Worm (Caenorhabditis elegans) whole organism, midembryonic: Measurements from ENCODE around the gene txbp-3.

Experiments
- T22C8.4 ChIP-seq: fragments of 200-800 bp; sonication (Bioruptor generic); IDR thresholded peaks from 2 replicates; pipeline ENCODE4 v1.3.6; 2022; ENCODE audit warnings: missing genetic modification characterization, missing compliant biosample characterization
- cog-1 ChIP-seq: sonication (generic microtip); optimal IDR thresholded peaks from 2 replicates; lab custom pipeline; 2016; ENCODE audit warnings: missing genetic modification characterization, missing compliant biosample characterization
- flt-1 ChIP-seq: fragments of 200-800 bp; sonication (Bioruptor generic); IDR thresholded peaks from 2 replicates; pipeline ENCODE4 v1.3.6; 2022; ENCODE audit warnings: missing genetic modification characterization, missing compliant biosample characterization
- klf-2 ChIP-seq: fragments of 200-800 bp; sonication (Bioruptor generic); conservative IDR thresholded peaks from 2 replicates; pipeline ENCODE4 v1.3.6; 2022; ENCODE audit warnings: missing genetic modification reagents, missing genetic modification characterization, missing compliant biosample characterization
- med-1 ChIP-seq: sonication (generic microtip); optimal IDR thresholded peaks from 2 replicates; lab custom pipeline; 2017; ENCODE audit warnings: missing genetic modification characterization, mild to moderate bottlenecking, missing compliant biosample characterization, antibody characterized with exemption, missing genetic modification reagents; ENCODE audit not compliant: insufficient read depth
- ref-1 ChIP-seq: fragments of 200-800 bp; sonication (Bioruptor generic); conservative IDR thresholded peaks from 2 replicates; pipeline ENCODE4 v1.3.6; 2022; ENCODE audit warnings: missing genetic modification reagents, missing genetic modification characterization, missing compliant biosample characterization
- tab-1 ChIP-seq: fragments of 200-800 bp; sonication (Bioruptor generic); IDR thresholded peaks from 2 replicates; pipeline ENCODE4 v1.3.6; 2022; ENCODE audit warnings: missing genetic modification characterization, missing compliant biosample characterization
- ztf-23 ChIP-seq: fragments of 200-800 bp; sonication (Bioruptor generic); IDR thresholded peaks from 2 replicates; pipeline ENCODE4 v1.3.6; 2022; ENCODE audit warnings: missing genetic modification reagents, missing genetic modification characterization, missing compliant biosample characterization
- ztf-29 ChIP-seq: fragments of 200-800 bp; sonication (Bioruptor generic); IDR thresholded peaks from 2 replicates; pipeline ENCODE4 v1.3.6; 2022; ENCODE audit warnings: missing genetic modification reagents, missing genetic modification characterization, missing compliant biosample characterization

Gene txbp-3

ce11 chrIII:5013915-5014346 is 33.3 kb downstream of the txbp-3 start:
- TF ChIP-seq cog-1 (tag; lab: Kevin White, UChicago), result peak; percentile 96
- no peak for TF ChIP-seq T22C8.4
- no peak for TF ChIP-seq med-1 (GFP tag; lab: Kevin White, UChicago)
- TF ChIP-seq ztf-29, result 0 out of 2 replicates have a peak, but pooled peaks have one; percentile 27
- TF ChIP-seq flt-1, result peak; percentile 82; the same call in 1 of the 2 replicates
- TF ChIP-seq ref-1, result no peak
- TF ChIP-seq ztf-23 (GFP tag; lab: Robert Waterston, UW), result peak; percentile 94
- TF ChIP-seq klf-2 (GFP tag; lab: Robert Waterston, UW), result no peak
- 0 out of 2 replicates have a peak, but pooled peaks have one; percentile 21 for TF ChIP-seq tab-1 (GFP tag; lab: Robert Waterston, UW)

- no peak for TF ChIP-seq med-1 (GFP tag; lab: Kevin White, UChicago)
Measured at ce11 chrIII:5012460-5012859, 34.8 kb downstream of the txbp-3 start.

- no peak for TF ChIP-seq med-1 (GFP tag; lab: Kevin White, UChicago)
- no peak for TF ChIP-seq ztf-29
- no peak for TF ChIP-seq klf-2 (GFP tag; lab: Robert Waterston, UW)
- no peak for TF ChIP-seq tab-1 (GFP tag; lab: Robert Waterston, UW)
- no peak for TF ChIP-seq flt-1
- TF ChIP-seq cog-1 (tag; lab: Kevin White, UChicago), result no peak
- no peak for TF ChIP-seq ref-1
- TF ChIP-seq ztf-23 (GFP tag; lab: Robert Waterston, UW), result no peak
- no peak for TF ChIP-seq T22C8.4
Measured at ce11 chrIII:5010723-5011122, 36.5 kb downstream of the txbp-3 start.

ce11 chrIII:5008730-5009129 is 38.5 kb downstream of the txbp-3 start, which contains the start of gene R144.11:
Gene R144.11, minus strand, starts transcription at chrIII:5008830.
- no peak for TF ChIP-seq tab-1 (GFP tag; lab: Robert Waterston, UW)

- TF ChIP-seq tab-1 (GFP tag; lab: Robert Waterston, UW) (no peak), ref-1 (no peak), klf-2 (GFP tag; lab: Robert Waterston, UW) (no peak), flt-1 (no peak), ztf-23 (GFP tag; lab: Robert Waterston, UW) (no peak), cog-1 (tag; lab: Kevin White, UChicago) (no peak), ztf-29 (no peak), T22C8.4 (no peak)
Measured at ce11 chrIII:5006881-5007280, 40.4 kb downstream of the txbp-3 start, which contains the start of gene R144.12. Gene R144.12, minus strand, starts transcription at chrIII:5006981.

- TF ChIP-seq ztf-23 (GFP tag; lab: Robert Waterston, UW) (no peak), tab-1 (GFP tag; lab: Robert Waterston, UW) (no peak), T22C8.4 (no peak)
Measured at ce11 chrIII:5004621-5005020, 42.6 kb downstream of the txbp-3 start, which contains the start of gene R144.6. Gene R144.6, minus strand, starts transcription at chrIII:5004721.

- TF ChIP-seq ref-1 (no peak), T22C8.4 (no peak)
Measured at ce11 chrIII:5002231-5002630, 45.0 kb downstream of the txbp-3 start, which contains the start of gene R144.10. Gene R144.10, minus strand, starts transcription at chrIII:5002331.

ce11 chrIII:4998956-4999425 is 48.3 kb downstream of the txbp-3 start, which contains the start of gene smcr-8:
Gene smcr-8, plus strand, starts transcription at chrIII:4999375.
- TF ChIP-seq tab-1 (GFP tag; lab: Robert Waterston, UW) (no peak), cog-1 (tag; lab: Kevin White, UChicago) (no peak), klf-2 (GFP tag; lab: Robert Waterston, UW) (no peak), med-1 (GFP tag; lab: Kevin White, UChicago) (no peak), ztf-23 (GFP tag; lab: Robert Waterston, UW) (no peak)

- TF ChIP-seq T22C8.4 (peak; percentile 57; the same call in 1 of the 2 replicates), med-1 (GFP tag; lab: Kevin White, UChicago) (no peak)
Measured at ce11 chrIII:4998111-4998859, 49.0 kb downstream of the txbp-3 start, which contains the start of gene tmem-131. Gene tmem-131, minus strand, starts transcription at chrIII:4998161.
